Worm (Caenorhabditis elegans): ENCODE results near the gene C27H6.9.
A peak's percentile ranks its signal among the peaks of the same experiment; 100 is the strongest.

Gene C27H6.9

ce11 chrV:9970119-9970518, 12.5 kb upstream of the C27H6.9 start (continued):
- TF ChIP-seq ztf-11 (tag; optimal IDR thresholded peaks at IDR 0.05) (peak; percentile 24), peb-1 (tag; optimal IDR thresholded peaks at IDR 0.05) (no peak), lin-39 (tag; optimal IDR thresholded peaks at IDR 0.05) (no peak), sma-3 (GFP tag; optimal IDR thresholded peaks at IDR 0.05) (peak; percentile 51), nhr-23 (tag; optimal IDR thresholded peaks at IDR 0.05) (no peak), egl-27 (tag; optimal IDR thresholded peaks at IDR 0.05) (peak; percentile 40), mbf-1 (tag; optimal IDR thresholded peaks at IDR 0.05) (no peak), crh-2 (tag; optimal IDR thresholded peaks at IDR 0.05) (peak; percentile 61), elt-1 (tag; optimal IDR thresholded peaks at IDR 0.05) (no peak), C34F6.9 (tag; optimal IDR thresholded peaks at IDR 0.05) (peak; percentile 41), ZK546.5 (tag; optimal IDR thresholded peaks at IDR 0.05) (no peak), F13H6.1 (tag; optimal IDR thresholded peaks at IDR 0.05) (peak; percentile 77), unc-39 (tag; optimal IDR thresholded peaks at IDR 0.05) (no peak), mdl-1 (tag; optimal IDR thresholded peaks at IDR 0.05) (peak in 1 of 2 experiments; percentile 10), gmeb-1 (tag; optimal IDR thresholded peaks at IDR 0.05) (no peak), unc-62 (GFP tag; optimal IDR thresholded peaks at IDR 0.05) (no peak), ceh-82 (tag; optimal IDR thresholded peaks at IDR 0.05) (no peak), elt-3 (tag; optimal IDR thresholded peaks at IDR 0.05) (no peak), nhr-12 (tag; optimal IDR thresholded peaks at IDR 0.05) (no peak), Y55F3AM.14 (GFP tag; optimal IDR thresholded peaks at IDR 0.05) (peak; percentile 53), alr-1 (tag; optimal IDR thresholded peaks at IDR 0.05) (no peak), unc-55 (GFP tag; optimal IDR thresholded peaks at IDR 0.05) (peak; percentile 83)

- TF ChIP-seq ceh-82 (tag; optimal IDR thresholded peaks at IDR 0.05), result no peak
- no peak for TF ChIP-seq nhr-25 (tag; optimal IDR thresholded peaks at IDR 0.05)
- TF ChIP-seq skn-1 (tag; optimal IDR thresholded peaks at IDR 0.05), result no peak
- TF ChIP-seq ztf-4 (tag; optimal IDR thresholded peaks at IDR 0.05), result no peak
- peak; percentile 23 for TF ChIP-seq zag-1 (tag; optimal IDR thresholded peaks at IDR 0.05)
- TF ChIP-seq nhr-21 (tag; optimal IDR thresholded peaks at IDR 0.05), result no peak
- TF ChIP-seq egl-27 (tag; optimal IDR thresholded peaks at IDR 0.05), result no peak
- no peak for TF ChIP-seq elt-3 (tag; optimal IDR thresholded peaks at IDR 0.05)
- TF ChIP-seq R02D3.7 (tag; optimal IDR thresholded peaks at IDR 0.05), result no peak
- TF ChIP-seq nhr-10 (tag; optimal IDR thresholded peaks at IDR 0.05), result no peak
- no peak for TF ChIP-seq nhr-77 (tag; optimal IDR thresholded peaks at IDR 0.05)
- peak; percentile 5 for TF ChIP-seq fos-1 (tag; optimal IDR thresholded peaks at IDR 0.05)
- no peak for TF ChIP-seq Y55F3AM.14 (GFP tag; optimal IDR thresholded peaks at IDR 0.05)
- TF ChIP-seq lin-11 (tag; optimal IDR thresholded peaks at IDR 0.05), result no peak
- no peak for TF ChIP-seq blmp-1 (tag; optimal IDR thresholded peaks at IDR 0.05; ENCODE audit: insufficient read depth)
- no peak for TF ChIP-seq mdl-1 (tag; optimal IDR thresholded peaks at IDR 0.05)
- peak; percentile 39 for TF ChIP-seq nhr-129 (tag; optimal IDR thresholded peaks at IDR 0.05)
- TF ChIP-seq F13H6.1 (tag; optimal IDR thresholded peaks at IDR 0.05), result no peak
- no peak for TF ChIP-seq ZK546.5 (tag; optimal IDR thresholded peaks at IDR 0.05)
- TF ChIP-seq unc-55 (GFP tag; optimal IDR thresholded peaks at IDR 0.05), result peak; percentile 58
- TF ChIP-seq ama-1 (optimal IDR thresholded peaks at IDR 0.05), result no peak
- no peak for TF ChIP-seq elt-1 (tag; optimal IDR thresholded peaks at IDR 0.05)
- TF ChIP-seq snpc-4 (tag; optimal IDR thresholded peaks at IDR 0.05), result no peak
- TF ChIP-seq gmeb-1 (tag; optimal IDR thresholded peaks at IDR 0.05), result no peak
- no peak for TF ChIP-seq nhr-23 (tag; optimal IDR thresholded peaks at IDR 0.05)
- TF ChIP-seq sma-3 (GFP tag; optimal IDR thresholded peaks at IDR 0.05), result no peak
- no peak for TF ChIP-seq ztf-11 (tag; optimal IDR thresholded peaks at IDR 0.05)
- no peak for TF ChIP-seq nhr-6 (tag; optimal IDR thresholded peaks at IDR 0.05)
- no peak for TF ChIP-seq nhr-11 (tag; optimal IDR thresholded peaks at IDR 0.05)
- TF ChIP-seq mbf-1 (tag; optimal IDR thresholded peaks at IDR 0.05), result no peak
- no peak for TF ChIP-seq sma-9 (GFP tag; optimal IDR thresholded peaks at IDR 0.05)
- TF ChIP-seq sma-9 (tag; optimal IDR thresholded peaks at IDR 0.05), result no peak
- no peak for TF ChIP-seq nhr-237 (tag; optimal IDR thresholded peaks at IDR 0.05)
- peak in 1 of 2 experiments; percentile 17 for TF ChIP-seq lsy-2 (tag; optimal IDR thresholded peaks at IDR 0.05)
- TF ChIP-seq sem-4 (tag; optimal IDR thresholded peaks at IDR 0.05), result no peak
- no peak for TF ChIP-seq lin-39 (tag; optimal IDR thresholded peaks at IDR 0.05)
- TF ChIP-seq C34F6.9 (tag; optimal IDR thresholded peaks at IDR 0.05), result peak; percentile 52
- no peak for TF ChIP-seq dmd-4 (tag; optimal IDR thresholded peaks at IDR 0.05)
Observed at ce11 chrV:9974264-9974663, 8.4 kb upstream of the C27H6.9 start.

Measured in whole organism, L2 larva.